Worm (Caenorhabditis elegans) whole organism, L4 larva: ENCODE measurements around the gene gst-33.
A peak's percentile ranks its signal among the peaks of the same experiment; 100 is the strongest.

Experiments used
- D1046.2 ChIP-seq: fragments of 200-800 bp; sonication (Bioruptor generic); IDR thresholded peaks from 2 replicates; pipeline ENCODE4 v1.3.6; 2022; ENCODE audit warnings: missing genetic modification characterization, missing compliant biosample characterization
- F49E8.2 ChIP-seq: sonication (generic microtip); optimal IDR thresholded peaks from 2 replicates; lab custom pipeline; 2016; ENCODE audit warnings: missing compliant biosample characterization, mild to moderate bottlenecking, missing genetic modification characterization, borderline replicate concordance
- R02D3.7 ChIP-seq: fragments of 150-350 bp; sonication (generic microtip); optimal IDR thresholded peaks from 3 replicates; lab custom pipeline; 2014; ENCODE audit warnings: missing biosample characterization, missing genetic modification characterization
- T20F7.1 ChIP-seq: fragments of 200-800 bp; sonication (Bioruptor generic); optimal IDR thresholded peaks from 2 replicates; lab custom pipeline; 2018; ENCODE audit warnings: mild to moderate bottlenecking, missing genetic modification characterization, missing compliant biosample characterization
- Y105C5A.15 ChIP-seq: fragments of 200-800 bp; sonication (Bioruptor generic); IDR thresholded peaks from 2 replicates; pipeline ENCODE4 v1.3.6; 2022; ENCODE audit warnings: missing genetic modification characterization, missing compliant biosample characterization
- aha-1 ChIP-seq: fragments of 150-350 bp; peaks from one replicate; lab custom pipeline; 2014; ENCODE audit warnings: missing biosample characterization, missing genetic modification characterization
- aly-2 ChIP-seq: sonication (generic microtip); optimal IDR thresholded peaks from 2 replicates; lab custom pipeline; 2018; ENCODE audit warnings: missing biosample characterization, missing genetic modification characterization
- ceh-28 ChIP-seq: fragments of 150-350 bp; optimal IDR thresholded peaks from 2 replicates; lab custom pipeline; 2014; ENCODE audit warnings: missing biosample characterization, missing genetic modification reagents, missing genetic modification characterization
- ces-1 ChIP-seq: fragments of 150-350 bp; sonication (generic microtip); optimal IDR thresholded peaks from 4 replicates; lab custom pipeline; 2014; ENCODE audit warnings: missing biosample characterization, missing genetic modification reagents, missing genetic modification characterization
- ctbp-1 ChIP-seq: fragments of 200-800 bp; sonication (Bioruptor generic); IDR thresholded peaks from 2 replicates; pipeline ENCODE4 v1.3.6; 2022; ENCODE audit warnings: missing genetic modification reagents, missing genetic modification characterization, missing compliant biosample characterization
- dmd-6 ChIP-seq: fragments of 200-800 bp; sonication (Bioruptor generic); IDR thresholded peaks from 2 replicates; pipeline ENCODE4 v1.3.6; 2022; ENCODE audit warnings: missing genetic modification reagents, missing genetic modification characterization, missing compliant biosample characterization
- dmd-8 ChIP-seq: fragments of 200-800 bp; sonication (Bioruptor generic); IDR thresholded peaks from 2 replicates; pipeline ENCODE4 v1.3.6; 2022; ENCODE audit warnings: missing genetic modification characterization, missing compliant biosample characterization
- dmd-9 ChIP-seq: fragments of 200-800 bp; sonication (Bioruptor generic); IDR thresholded peaks from 2 replicates; pipeline ENCODE4 v1.3.6; 2022; ENCODE audit warnings: missing genetic modification reagents, missing genetic modification characterization, missing compliant biosample characterization
- dpl-1 ChIP-seq: fragments of 150-350 bp; optimal IDR thresholded peaks from 2 replicates; lab custom pipeline; 2014; ENCODE audit warnings: missing biosample characterization, missing genetic modification reagents, missing genetic modification characterization
- egl-43 ChIP-seq: fragments of 200-800 bp; sonication (Bioruptor generic); IDR thresholded peaks from 2 replicates; pipeline ENCODE4 v1.3.6; 2022; ENCODE audit warnings: missing genetic modification reagents, missing genetic modification characterization, missing compliant biosample characterization
- fkh-10 ChIP-seq: fragments of 150-350 bp; optimal IDR thresholded peaks from 2 replicates; lab custom pipeline; 2014; ENCODE audit warnings: missing biosample characterization, missing genetic modification reagents, missing genetic modification characterization
- fos-1 ChIP-seq: fragments of 150-350 bp; optimal IDR thresholded peaks from 2 replicates; lab custom pipeline; 2014; ENCODE audit warnings: missing biosample characterization, missing genetic modification characterization
- hlh-30 ChIP-seq: sonication (generic microtip); optimal IDR thresholded peaks from 2 replicates; lab custom pipeline; 2017; ENCODE audit warnings: antibody characterized with exemption, mild to moderate bottlenecking, missing genetic modification characterization, missing compliant biosample characterization; ENCODE audit not compliant: insufficient read depth
- hmg-1.1 ChIP-seq: fragments of 200-800 bp; sonication (Bioruptor generic); IDR thresholded peaks from 2 replicates; pipeline ENCODE4 v1.3.6; 2022; ENCODE audit warnings: missing genetic modification reagents, missing genetic modification characterization, missing compliant biosample characterization
- jun-1 ChIP-seq: fragments of 150-350 bp; optimal IDR thresholded peaks from 2 replicates; lab custom pipeline; 2014; ENCODE audit warnings: missing biosample characterization, missing genetic modification reagents, missing genetic modification characterization
- lin-1 ChIP-seq: fragments of 200-800 bp; sonication (Bioruptor generic); IDR thresholded peaks from 2 replicates; pipeline ENCODE4 v1.3.6; 2022; ENCODE audit warnings: missing genetic modification reagents, missing genetic modification characterization, missing compliant biosample characterization
- lin-29 ChIP-seq: fragments of 200-800 bp; sonication (Bioruptor generic); IDR thresholded peaks from 2 replicates; pipeline ENCODE4 v1.3.6; 2022; ENCODE audit warnings: missing genetic modification reagents, missing genetic modification characterization, missing compliant biosample characterization
- lin-38 ChIP-seq: fragments of 200-800 bp; sonication (Bioruptor generic); IDR thresholded peaks from 2 replicates; pipeline ENCODE4 v1.3.6; 2022; ENCODE audit warnings: missing genetic modification reagents, missing genetic modification characterization, missing compliant biosample characterization
- madf-9 ChIP-seq: fragments of 200-800 bp; sonication (Bioruptor generic); conservative IDR thresholded peaks from 2 replicates; pipeline ENCODE4 v1.3.6; 2022; ENCODE audit warnings: missing genetic modification reagents, missing genetic modification characterization, missing compliant biosample characterization
- mep-1 ChIP-seq: fragments of 150-350 bp; sonication (generic microtip); optimal IDR thresholded peaks from 3 replicates; lab custom pipeline; 2014; ENCODE audit warnings: missing biosample characterization, missing genetic modification characterization
- nhr-10 ChIP-seq: fragments of 150-350 bp; optimal IDR thresholded peaks from 2 replicates; lab custom pipeline; 2014; ENCODE audit warnings: missing biosample characterization, missing genetic modification characterization
- nhr-102 ChIP-seq: sonication (generic microtip); optimal IDR thresholded peaks from 2 replicates; lab custom pipeline; 2016; ENCODE audit warnings: mild to moderate bottlenecking, missing genetic modification characterization, moderate library complexity, missing compliant biosample characterization
- nhr-25 ChIP-seq: sonication (generic microtip); optimal IDR thresholded peaks from 2 replicates; lab custom pipeline; 2017; ENCODE audit warnings: missing genetic modification characterization, mild to moderate bottlenecking, missing compliant biosample characterization, antibody characterized with exemption, moderate library complexity, borderline replicate concordance; ENCODE audit not compliant: insufficient read depth
- nhr-42 ChIP-seq: fragments of 200-800 bp; sonication (Bioruptor generic); IDR thresholded peaks from 2 replicates; pipeline ENCODE4 v1.3.6; 2022; ENCODE audit warnings: missing genetic modification characterization, missing compliant biosample characterization
- nhr-48 ChIP-seq: sonication (generic microtip); optimal IDR thresholded peaks from 2 replicates; lab custom pipeline; 2016; ENCODE audit warnings: mild to moderate bottlenecking, missing genetic modification characterization, missing compliant biosample characterization
- php-3 ChIP-seq: fragments of 200-800 bp; sonication (Bioruptor generic); IDR thresholded peaks from 2 replicates; pipeline ENCODE4 v1.3.6; 2022; ENCODE audit warnings: missing genetic modification reagents, missing genetic modification characterization, missing compliant biosample characterization
- set-16 ChIP-seq: fragments of 200-800 bp; sonication (Bioruptor generic); IDR thresholded peaks from 2 replicates; pipeline ENCODE4 v1.3.6; 2022; ENCODE audit warnings: missing genetic modification reagents, missing genetic modification characterization, missing compliant biosample characterization
- snpc-1.2 ChIP-seq: fragments of 200-800 bp; sonication (Bioruptor generic); IDR thresholded peaks from 2 replicates; pipeline ENCODE4 v1.3.6; 2022; ENCODE audit warnings: missing genetic modification reagents, missing genetic modification characterization, missing compliant biosample characterization
- snpc-4 ChIP-seq: fragments of 150-350 bp; optimal IDR thresholded peaks from 2 replicates; lab custom pipeline; 2014; ENCODE audit warnings: missing biosample characterization, missing genetic modification characterization
- spr-3 ChIP-seq: fragments of 200-800 bp; sonication (Bioruptor generic); optimal IDR thresholded peaks from 2 replicates; lab custom pipeline; 2018; ENCODE audit warnings: mild to moderate bottlenecking, missing genetic modification characterization, missing compliant biosample characterization
- tag-97 ChIP-seq: fragments of 200-800 bp; sonication (Bioruptor generic); IDR thresholded peaks from 2 replicates; pipeline ENCODE4 v1.3.6; 2022; ENCODE audit warnings: missing genetic modification characterization, missing compliant biosample characterization
- tra-1 ChIP-seq: fragments of 200-800 bp; sonication (Bioruptor generic); IDR thresholded peaks from 2 replicates; pipeline ENCODE4 v1.3.6; 2022; ENCODE audit warnings: missing genetic modification reagents, missing genetic modification characterization, missing compliant biosample characterization
- unc-62 ChIP-seq, 3 experiments: fragments of 150-350 bp in 1 of 3; sonication (generic microtip); optimal IDR thresholded peaks in 2 of 3; peaks in 1 of 3; 1 replicate in 1 of 3; 2 replicates in 2 of 3; lab custom pipeline; 2014 to 2017; ENCODE audit warnings: missing biosample characterization in 3 of 3, missing genetic modification characterization in 3 of 3, missing genetic modification reagents in 3 of 3, missing genotype in 1 of 3
- zag-1 ChIP-seq: fragments of 150-350 bp; optimal IDR thresholded peaks from 2 replicates; lab custom pipeline; 2014; ENCODE audit warnings: missing biosample characterization, missing genetic modification characterization
- zfp-3 ChIP-seq: fragments of 200-800 bp; sonication (Bioruptor generic); conservative IDR thresholded peaks from 2 replicates; pipeline ENCODE4 v1.3.6; 2022; ENCODE audit warnings: missing genetic modification reagents, missing genetic modification characterization, missing compliant biosample characterization

The gst-33 gene

DNA sequence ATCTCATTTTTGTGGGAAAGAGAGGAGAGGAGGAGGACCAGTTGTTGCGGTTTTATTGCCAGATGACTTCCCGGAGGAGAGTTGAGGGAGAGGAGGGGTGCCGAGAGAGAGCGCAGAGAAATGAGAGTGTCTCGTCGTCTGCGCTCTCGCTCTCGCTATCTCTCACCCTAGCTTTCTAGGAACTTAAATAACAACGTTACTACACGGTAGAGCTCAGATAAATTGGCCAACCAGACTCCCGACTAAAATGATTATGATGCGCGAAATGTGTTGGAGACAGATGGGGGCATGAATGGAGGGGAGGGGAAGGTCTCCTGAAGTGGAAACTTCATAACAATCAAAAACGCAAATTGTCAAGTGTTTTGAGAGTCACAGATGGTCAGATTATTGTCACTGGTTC, 13.7 kb downstream of the gst-33 start:
- TF ChIP-seq dmd-9 = no peak
- TF ChIP-seq aly-2 = no peak
- peak; percentile 37; the same call in 1 of the 2 replicates for TF ChIP-seq set-16 (GFP tag; lab: Robert Waterston, UW)
- no peak for TF ChIP-seq zag-1
- TF ChIP-seq nhr-42 (GFP tag; lab: Robert Waterston, UW) = no peak
- TF ChIP-seq tag-97 (GFP tag; lab: Robert Waterston, UW) = no peak
- no peak for TF ChIP-seq D1046.2 (GFP tag; lab: Robert Waterston, UW)
- no peak for TF ChIP-seq mep-1 (tag; lab: Kevin White, UChicago)
- peak; percentile 71 for TF ChIP-seq aha-1 (tag; lab: Kevin White, UChicago)
- TF ChIP-seq Y105C5A.15 (GFP tag; lab: Robert Waterston, UW) = no peak
- no peak for TF ChIP-seq fkh-10 (GFP tag; lab: Kevin White, UChicago)
- TF ChIP-seq F49E8.2 (tag; lab: Kevin White, UChicago) = no peak
- no peak for TF ChIP-seq nhr-25 (tag; lab: Kevin White, UChicago)
- TF ChIP-seq lin-1 (GFP tag; lab: Robert Waterston, UW) = no peak
- no peak for TF ChIP-seq R02D3.7 (tag; lab: Kevin White, UChicago)
- no peak for TF ChIP-seq lin-29 (GFP tag; lab: Robert Waterston, UW)
- TF ChIP-seq dmd-6 (GFP tag; lab: Robert Waterston, UW) = no peak
- peak in 1 of 2 experiments; percentile 54 for TF ChIP-seq unc-62 (GFP tag; optimal IDR thresholded peaks at IDR 0.05 in 1 of 2; lab: Kevin White, UChicago)
- TF ChIP-seq unc-62 (tag; optimal IDR thresholded peaks at IDR 0.05; lab: Kevin White, UChicago) = no peak
- no peak for TF ChIP-seq snpc-1.2 (GFP tag; lab: Robert Waterston, UW)

ce11 chrV:3452489-3452888, 15.9 kb downstream of the gst-33 start:
- TF ChIP-seq ces-1 (GFP tag; lab: Kevin White, UChicago) (peak; percentile 58), lin-1 (GFP tag; lab: Robert Waterston, UW) (no peak), snpc-4 (no peak), fkh-10 (GFP tag; lab: Kevin White, UChicago) (peak; percentile 7), unc-62 (GFP tag; optimal IDR thresholded peaks at IDR 0.05 in 1 of 2; lab: Kevin White, UChicago) (no peak), unc-62 (tag; optimal IDR thresholded peaks at IDR 0.05; lab: Kevin White, UChicago) (no peak), ctbp-1 (no peak), jun-1 (tag; lab: Kevin White, UChicago) (no peak)

DNA sequence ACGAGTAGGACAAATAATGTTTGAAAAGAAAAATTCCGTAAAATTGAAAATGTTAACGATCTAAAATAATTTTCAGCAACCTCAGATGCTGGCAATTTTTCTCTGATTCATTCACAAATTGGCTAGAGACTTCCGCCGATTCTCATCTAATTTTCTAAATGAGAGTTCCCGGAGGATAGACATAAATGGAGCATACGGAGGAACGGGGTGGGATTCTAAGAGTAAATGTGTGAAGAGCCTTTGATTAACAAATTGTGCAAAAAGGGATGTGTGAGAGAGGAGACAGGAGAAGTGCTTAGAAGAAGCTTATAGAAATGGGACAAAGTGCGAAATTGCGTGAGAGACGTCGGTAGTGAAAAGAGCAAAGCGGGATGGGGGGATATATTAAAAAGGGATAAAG, 16.7 kb downstream of the gst-33 start:
- TF ChIP-seq fkh-10 (GFP tag; lab: Kevin White, UChicago) = peak; percentile 21
- TF ChIP-seq hlh-30 (tag; lab: Kevin White, UChicago) = no peak
- TF ChIP-seq unc-62 (GFP tag; optimal IDR thresholded peaks at IDR 0.05 in 1 of 2; lab: Kevin White, UChicago) = peak in 1 of 2 experiments; percentile 10
- TF ChIP-seq unc-62 (tag; optimal IDR thresholded peaks at IDR 0.05; lab: Kevin White, UChicago) = no peak
- no peak for TF ChIP-seq tra-1

DNA sequence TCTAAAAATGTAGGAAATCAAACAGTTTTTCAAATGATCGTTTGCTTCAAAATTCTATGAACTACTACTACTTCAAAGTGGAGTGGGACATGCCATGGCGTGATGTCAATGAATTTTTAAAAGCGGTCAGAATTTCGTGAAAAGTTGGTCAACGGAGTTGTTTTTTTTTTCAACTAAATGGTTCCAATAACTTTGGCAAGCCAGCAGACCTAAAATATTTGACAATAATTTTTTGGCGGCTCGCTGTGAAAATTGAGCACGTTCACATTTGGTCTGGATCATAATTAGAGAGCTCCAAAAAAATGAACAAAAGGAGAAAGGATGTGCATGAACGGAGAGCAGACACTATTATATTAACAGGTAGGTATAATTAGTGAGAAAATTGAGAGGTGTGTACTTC, 18.0 kb downstream of the gst-33 start:
- TF ChIP-seq unc-62 (GFP tag; optimal IDR thresholded peaks at IDR 0.05 in 1 of 2; lab: Kevin White, UChicago) (peak in 1 of 2 experiments; percentile 91), unc-62 (tag; optimal IDR thresholded peaks at IDR 0.05; lab: Kevin White, UChicago) (no peak), madf-9 (GFP tag; lab: Robert Waterston, UW) (no peak), aha-1 (tag; lab: Kevin White, UChicago) (peak; percentile 70)

ce11 chrV:3449810-3450209, 18.6 kb downstream of the gst-33 start:
- no peak for TF ChIP-seq fos-1 (tag; lab: Kevin White, UChicago)
- TF ChIP-seq D1046.2 (GFP tag; lab: Robert Waterston, UW) = no peak
- TF ChIP-seq nhr-48 (tag; lab: Kevin White, UChicago) = no peak
- TF ChIP-seq lin-38 (GFP tag; lab: Robert Waterston, UW) = no peak
- TF ChIP-seq dmd-8 (GFP tag; lab: Robert Waterston, UW) = no peak
- no peak for TF ChIP-seq snpc-4
- TF ChIP-seq nhr-10 = no peak
- TF ChIP-seq ceh-28 (tag; lab: Kevin White, UChicago) = no peak
- no peak for TF ChIP-seq zag-1
- no peak for TF ChIP-seq nhr-102 (tag; lab: Kevin White, UChicago)
- no peak for TF ChIP-seq php-3 (GFP tag; lab: Robert Waterston, UW)
- no peak for TF ChIP-seq lin-1 (GFP tag; lab: Robert Waterston, UW)
- no peak for TF ChIP-seq egl-43
- no peak for TF ChIP-seq snpc-1.2 (GFP tag; lab: Robert Waterston, UW)
- TF ChIP-seq zfp-3 = no peak
- no peak for TF ChIP-seq hmg-1.1 (GFP tag; lab: Robert Waterston, UW)
- TF ChIP-seq T20F7.1 (GFP tag; lab: Kevin White, UChicago) = no peak
- no peak for TF ChIP-seq spr-3 (GFP tag; lab: Kevin White, UChicago)
- no peak for TF ChIP-seq dpl-1 (GFP tag; lab: Kevin White, UChicago)
